Worm (Caenorhabditis elegans) whole organism, L2 larva: ENCODE results near the gene gst-9.

ENCODE experiments used
- C34F6.9 ChIP-seq: fragments of 150-350 bp; optimal IDR thresholded peaks from 2 replicates; lab custom pipeline; 2014; ENCODE audit warnings: missing biosample characterization, missing genetic modification characterization
- F13H6.1 ChIP-seq: sonication (generic microtip); optimal IDR thresholded peaks from 2 replicates; lab custom pipeline; 2016; ENCODE audit warnings: missing genetic modification characterization, missing compliant biosample characterization
- Y55F3AM.14 ChIP-seq: fragments of 200-800 bp; sonication (Bioruptor generic); optimal IDR thresholded peaks from 2 replicates; lab custom pipeline; 2018; ENCODE audit warnings: mild to moderate bottlenecking, missing genetic modification characterization, missing compliant biosample characterization
- ama-1 ChIP-seq: fragments of 150-350 bp; optimal IDR thresholded peaks from 2 replicates; lab custom pipeline; 2018; ENCODE audit warnings: inconsistent platforms
- crh-2 ChIP-seq: sonication (generic microtip); optimal IDR thresholded peaks from 2 replicates; lab custom pipeline; 2017; ENCODE audit warnings: missing biosample characterization, missing genetic modification characterization
- dmd-4 ChIP-seq: sonication (generic microtip); optimal IDR thresholded peaks from 2 replicates; lab custom pipeline; 2017; ENCODE audit warnings: missing biosample characterization, missing genetic modification characterization
- egl-27 ChIP-seq: sonication (generic microtip); optimal IDR thresholded peaks from 3 replicates; lab custom pipeline; 2017; ENCODE audit warnings: missing biosample characterization, missing genetic modification reagents, missing genetic modification characterization
- fos-1 ChIP-seq: fragments of 150-350 bp; optimal IDR thresholded peaks from 2 replicates; lab custom pipeline; 2014; ENCODE audit warnings: missing biosample characterization, missing genetic modification characterization
- gmeb-1 ChIP-seq: fragments of 150-350 bp; optimal IDR thresholded peaks from 2 replicates; lab custom pipeline; 2014; ENCODE audit warnings: missing biosample characterization, missing genetic modification characterization
- lin-11 ChIP-seq: fragments of 150-350 bp; sonication (generic microtip); optimal IDR thresholded peaks from 2 replicates; lab custom pipeline; 2014; ENCODE audit warnings: missing biosample characterization, missing genetic modification characterization, inconsistent platforms, mixed read lengths
- lsy-2 ChIP-seq, 2 experiments: fragments of 150-350 bp in 1 of 2; sonication (generic microtip) in 1 of 2; optimal IDR thresholded peaks; 2 replicates each; lab custom pipeline; 2014 to 2017; ENCODE audit warnings: missing biosample characterization in 2 of 2, missing genetic modification characterization in 2 of 2
- nhr-129 ChIP-seq: fragments of 150-350 bp; optimal IDR thresholded peaks from 2 replicates; lab custom pipeline; 2014; ENCODE audit warnings: missing biosample characterization, missing genetic modification characterization
- sma-3 ChIP-seq: sonication (generic microtip); optimal IDR thresholded peaks from 2 replicates; lab custom pipeline; 2016; ENCODE audit warnings: missing genetic modification reagents, missing genetic modification characterization, missing compliant biosample characterization
- sma-9 ChIP-seq, 2 experiments: fragments of 150-350 bp in 1 of 2; sonication (generic microtip) in 1 of 2; optimal IDR thresholded peaks; 2 replicates each; lab custom pipeline; 2014 to 2016; ENCODE audit warnings: missing genetic modification characterization in 2 of 2, mild to moderate bottlenecking in 1 of 2, missing biosample characterization in 1 of 2, missing compliant biosample characterization in 1 of 2, missing genetic modification reagents in 1 of 2, moderate library complexity in 1 of 2
- unc-55 ChIP-seq: fragments of 150-350 bp; sonication (generic microtip); optimal IDR thresholded peaks from 3 replicates; lab custom pipeline; 2014; ENCODE audit warnings: missing biosample characterization, missing genetic modification reagents, missing genetic modification characterization
- ztf-11 ChIP-seq: sonication (generic microtip); optimal IDR thresholded peaks from 2 replicates; lab custom pipeline; 2017; ENCODE audit warnings: missing biosample characterization, missing genetic modification characterization

The gst-9 gene

DNA sequence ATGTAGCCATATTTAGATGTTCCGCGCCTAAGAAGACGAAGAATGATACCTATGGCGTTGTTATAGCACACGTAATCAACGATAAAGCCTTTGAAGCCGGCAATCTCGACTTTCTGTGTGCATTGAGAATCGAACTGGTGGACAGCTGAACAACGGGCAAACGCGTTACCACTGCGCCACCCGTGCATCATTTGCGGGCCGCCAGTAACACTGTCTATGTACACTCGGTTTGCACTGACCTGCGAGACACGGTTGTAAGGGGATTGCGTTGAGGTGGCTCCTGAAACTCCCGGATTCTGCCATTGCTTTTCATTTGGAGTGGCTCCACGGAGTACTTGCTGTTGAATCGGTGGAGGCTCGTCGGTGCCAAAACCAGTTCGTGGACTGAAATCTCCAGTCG lies 51.0 kb downstream of the gst-9 start:
- TF ChIP-seq Y55F3AM.14 (GFP tag; lab: Kevin White, UChicago) (peak; percentile 19), fos-1 (tag; lab: Kevin White, UChicago) (peak; percentile 6), unc-55 (peak; percentile 7), egl-27 (no peak), dmd-4 (tag; lab: Kevin White, UChicago) (no peak), nhr-129 (tag; lab: Kevin White, UChicago) (peak; percentile 72), sma-9 (GFP tag; optimal IDR thresholded peaks at IDR 0.05; lab: Kevin White, UChicago) (peak; percentile 34), sma-9 (tag; optimal IDR thresholded peaks at IDR 0.05; lab: Kevin White, UChicago) (no peak), lsy-2 (tag; optimal IDR thresholded peaks at IDR 0.05; lab: Kevin White, UChicago) (peak in 1 of 2 experiments; percentile 13), gmeb-1 (tag; lab: Kevin White, UChicago) (peak; percentile 22), C34F6.9 (tag; lab: Kevin White, UChicago) (peak; percentile 27), lin-11 (peak; percentile 27), ama-1 (peak; percentile 31), ztf-11 (no peak), sma-3 (GFP tag; lab: Kevin White, UChicago) (peak; percentile 52), F13H6.1 (peak; percentile 27)

DNA sequence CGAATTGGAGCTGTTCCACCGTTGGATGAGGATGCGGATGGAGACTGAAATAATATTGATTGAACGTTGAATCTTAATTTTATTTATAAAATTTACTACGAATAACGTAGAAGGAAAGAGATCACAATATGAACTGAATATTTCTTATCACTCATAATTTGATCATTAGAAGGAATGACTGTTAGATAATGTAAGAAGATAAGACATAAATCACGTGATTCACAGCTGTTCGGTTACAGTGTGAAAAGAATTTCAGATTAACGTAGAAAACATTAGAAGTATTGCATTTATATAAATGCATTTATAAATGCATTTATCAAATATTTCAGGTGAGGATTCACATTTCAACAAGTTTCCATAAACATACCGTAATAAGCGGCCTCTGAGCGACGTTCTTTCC lies 51.4 kb downstream of the gst-9 start:
- no peak for TF ChIP-seq F13H6.1
- TF ChIP-seq sma-9 (GFP tag; optimal IDR thresholded peaks at IDR 0.05; lab: Kevin White, UChicago): peak; percentile 40
- TF ChIP-seq sma-9 (tag; optimal IDR thresholded peaks at IDR 0.05; lab: Kevin White, UChicago): no peak
- TF ChIP-seq gmeb-1 (tag; lab: Kevin White, UChicago): peak; percentile 7
- peak; percentile 19 for TF ChIP-seq crh-2 (tag; lab: Kevin White, UChicago)
- TF ChIP-seq fos-1 (tag; lab: Kevin White, UChicago): peak; percentile 75
